Fruit fly (Drosophila melanogaster): ENCODE results near the gene strat.

The strat gene

dm6 chr2L:8351864-8352263 is 31.7 kb downstream of the strat start, which contains the start of gene Mur29B:
Mur29B (plus strand) TSS chr2L:8352187.
- TF ChIP-seq GATAe (GFP tag; conservative IDR thresholded peaks at IDR 0.05) (0 out of 2 replicates have a peak, but pooled peaks have one; percentile 26), CG32532 (GFP tag; IDR thresholded peaks at IDR 0.05) (peak; percentile 7; the same call in 1 of the 2 replicates), sug (tag; optimal IDR thresholded peaks at IDR 0.05) (peak; percentile 54), corto (GFP tag; optimal IDR thresholded peaks at IDR 0.05) (peak; percentile 51), CG6175 (GFP tag; IDR thresholded peaks at IDR 0.05) (no peak), sens (GFP tag) (peak; percentile 29), D19B (GFP tag; optimal IDR thresholded peaks at IDR 0.05) (no peak)

DNA sequence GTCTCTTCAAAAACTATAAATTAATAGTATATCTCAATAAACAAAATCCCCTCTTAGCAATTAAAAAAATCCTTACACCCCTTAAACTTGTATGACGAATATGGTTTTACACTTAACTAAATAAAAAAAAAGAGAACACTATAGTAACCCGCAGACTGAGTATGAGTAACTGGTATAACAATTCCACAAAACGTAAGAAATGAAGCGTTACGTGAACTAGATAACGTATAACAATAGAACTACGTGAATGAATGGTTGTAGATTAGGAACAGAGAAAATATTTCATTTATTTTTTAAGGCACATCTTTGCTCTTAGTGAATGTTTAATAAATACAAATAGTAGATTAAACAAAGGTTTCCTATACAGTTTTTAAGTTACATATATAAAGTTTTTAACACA is 35.3 kb downstream of the strat start:
- TF ChIP-seq CG4404 (GFP tag; IDR thresholded peaks at IDR 0.05) (no peak), CG8359 (GFP tag; optimal IDR thresholded peaks at IDR 0.05; ENCODE audit: borderline replicate concordance) (no peak), tna (GFP tag; IDR thresholded peaks at IDR 0.05; ENCODE audit: partially characterized antibody) (no peak), CG5180 (GFP tag; optimal IDR thresholded peaks at IDR 0.05) (no peak), tio (GFP tag; optimal IDR thresholded peaks at IDR 0.05) (no peak), CG9817 (tag; optimal IDR thresholded peaks at IDR 0.05) (no peak), trem (tag; optimal IDR thresholded peaks at IDR 0.05) (no peak), gcm (GFP tag; optimal IDR thresholded peaks at IDR 0.05) (no peak), kay (GFP tag; optimal IDR thresholded peaks at IDR 0.05) (peak; percentile 35), pnt (GFP tag; optimal IDR thresholded peaks at IDR 0.05) (no peak), schlank (tag; optimal IDR thresholded peaks at IDR 0.05) (no peak), CG10321 (GFP tag; IDR thresholded peaks at IDR 0.05) (0 out of 2 replicates have a peak, but pooled peaks have one; percentile 29), zf30C (GFP tag; optimal IDR thresholded peaks at IDR 0.05) (no peak), CG32772 (GFP tag; IDR thresholded peaks at IDR 0.05) (no peak), tin (GFP tag; optimal IDR thresholded peaks at IDR 0.05) (no peak), pb (GFP tag; optimal IDR thresholded peaks at IDR 0.05) (no peak), B-H2 (GFP tag; optimal IDR thresholded peaks at IDR 0.05) (no peak), Rx (GFP tag; IDR thresholded peaks at IDR 0.05) (no peak), CTCF (GFP tag; optimal IDR thresholded peaks at IDR 0.05) (no peak), CG14050 (GFP tag; IDR thresholded peaks at IDR 0.05) (no peak), CG9437 (GFP tag; optimal IDR thresholded peaks at IDR 0.05) (peak; percentile 91), CG17186 (GFP tag; optimal IDR thresholded peaks at IDR 0.05) (no peak), dan (GFP tag; IDR thresholded peaks at IDR 0.05) (no peak), ewg (GFP tag; optimal IDR thresholded peaks at IDR 0.05) (no peak), ranshi (GFP tag; IDR thresholded peaks at IDR 0.05) (no peak), Hr3 (GFP tag; optimal IDR thresholded peaks at IDR 0.05) (no peak), chinmo (GFP tag; IDR thresholded peaks at IDR 0.05; ENCODE audit: partially characterized antibody) (0 out of 4 replicates have a peak, but pooled peaks have one; percentile 46)

DNA sequence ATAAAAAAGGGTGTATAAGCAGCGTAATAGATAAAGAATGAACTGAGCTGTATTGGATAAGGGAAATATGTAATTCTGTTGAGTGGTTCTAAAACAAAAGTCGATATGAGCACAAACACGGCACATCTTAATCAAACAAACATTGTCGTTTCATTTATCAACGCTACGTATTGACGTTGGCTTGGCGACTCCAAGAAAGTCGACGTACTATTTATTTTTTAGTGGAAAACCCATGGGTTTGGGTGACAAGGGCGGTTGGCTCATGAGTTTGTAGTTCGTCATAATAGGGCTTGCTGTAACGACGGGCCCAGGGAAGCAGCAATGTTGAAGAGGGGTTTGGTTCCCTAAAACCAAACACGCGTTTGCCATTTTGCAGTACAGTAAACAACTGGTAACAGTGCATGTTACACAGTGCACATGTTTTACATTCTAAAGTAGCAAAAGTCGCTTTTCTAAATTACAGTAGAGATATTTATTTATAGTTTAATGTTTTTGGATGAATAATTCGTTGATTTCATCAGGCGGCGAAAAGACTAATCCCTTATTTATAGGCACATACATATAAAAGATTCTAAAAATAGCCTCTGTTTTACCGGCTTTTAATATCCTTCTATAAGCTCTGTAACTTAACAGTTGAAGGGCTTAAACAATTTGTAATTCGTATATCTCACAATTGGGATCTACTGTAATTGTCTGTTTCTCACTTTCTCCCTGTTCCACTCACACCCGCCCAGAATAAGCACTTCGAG is 41.2 kb downstream of the strat start:
- TF ChIP-seq Sry-β (GFP tag; optimal IDR thresholded peaks at IDR 0.05) (no peak), CG30431 (GFP tag; optimal IDR thresholded peaks at IDR 0.05) (no peak), Atf-2 (GFP tag; optimal IDR thresholded peaks at IDR 0.05) (peak; percentile 10), chinmo (GFP tag; IDR thresholded peaks at IDR 0.05; ENCODE audit: partially characterized antibody) (no peak), en (GFP tag; optimal IDR thresholded peaks at IDR 0.05) (no peak), CG4328 (GFP tag; optimal IDR thresholded peaks at IDR 0.05) (peak; percentile 1), oc (tag; optimal IDR thresholded peaks at IDR 0.05) (no peak), vfl (GFP tag; optimal IDR thresholded peaks at IDR 0.05) (no peak), CG16815 (GFP tag; optimal IDR thresholded peaks at IDR 0.05) (peak; percentile 20), CG12769 (tag; optimal IDR thresholded peaks at IDR 0.05) (no peak), fd64A (GFP tag; optimal IDR thresholded peaks at IDR 0.05) (peak; percentile 62), da (GFP tag; optimal IDR thresholded peaks at IDR 0.05) (no peak), CG15601 (tag; optimal IDR thresholded peaks at IDR 0.05) (no peak), CG3995 (GFP tag; optimal IDR thresholded peaks at IDR 0.05) (no peak), CG14441 (GFP tag; IDR thresholded peaks at IDR 0.05) (no peak), CG8924 (tag; optimal IDR thresholded peaks at IDR 0.05) (peak; percentile 20), fd3F (GFP tag; optimal IDR thresholded peaks at IDR 0.05) (no peak)

All from whole organism, embryonic.